Fruit fly (Drosophila melanogaster): ENCODE results near the gene CG14316.

CG14316 gene

dm6 chr3R:18168929-18169350, 17.0 kb downstream of the CG14316 start (continued):
- TF ChIP-seq nerfin-2 (GFP tag; IDR thresholded peaks at IDR 0.05; ENCODE audit: partially characterized antibody) = no peak
- no peak for TF ChIP-seq nmo (GFP tag; optimal IDR thresholded peaks at IDR 0.05)
- TF ChIP-seq Doc3 (GFP tag; IDR thresholded peaks at IDR 0.05; ENCODE audit: partially characterized antibody) = no peak
- TF ChIP-seq phol (tag; optimal IDR thresholded peaks at IDR 0.05) = no peak
- no peak for TF ChIP-seq CG34224 (GFP tag; IDR thresholded peaks at IDR 0.05; ENCODE audit: partially characterized antibody)
- no peak for TF ChIP-seq bowl (GFP tag; IDR thresholded peaks at IDR 0.05)
- TF ChIP-seq tgo (GFP tag; IDR thresholded peaks at IDR 0.05) = no peak
- TF ChIP-seq Elba2 (GFP tag; optimal IDR thresholded peaks at IDR 0.05) = peak; percentile 61
- peak; percentile 14 for TF ChIP-seq D19A (tag; optimal IDR thresholded peaks at IDR 0.05)
- no peak for TF ChIP-seq CG3163 (GFP tag; optimal IDR thresholded peaks at IDR 0.05)
- TF ChIP-seq Nf-YA (GFP tag; IDR thresholded peaks at IDR 0.05) = no peak
- TF ChIP-seq Hr78 (GFP tag; optimal IDR thresholded peaks at IDR 0.05) = no peak
- no peak for TF ChIP-seq onecut (GFP tag; IDR thresholded peaks at IDR 0.05)
- peak; percentile 67 for TF ChIP-seq CG17802 (tag; optimal IDR thresholded peaks at IDR 0.05)
- TF ChIP-seq crp (GFP tag; optimal IDR thresholded peaks at IDR 0.05) = no peak
- no peak for TF ChIP-seq HHEX (GFP tag; optimal IDR thresholded peaks at IDR 0.05)
- no peak for TF ChIP-seq CG30431 (GFP tag; optimal IDR thresholded peaks at IDR 0.05)
- no peak for TF ChIP-seq dimm (GFP tag; IDR thresholded peaks at IDR 0.05)
- no peak for TF ChIP-seq run (tag; optimal IDR thresholded peaks at IDR 0.05)
- TF ChIP-seq unpg (GFP tag; optimal IDR thresholded peaks at IDR 0.05) = peak; percentile 9
- TF ChIP-seq zf30C (GFP tag; optimal IDR thresholded peaks at IDR 0.05) = no peak
- no peak for TF ChIP-seq H15 (GFP tag; IDR thresholded peaks at IDR 0.05)
- TF ChIP-seq CG17829 (tag; optimal IDR thresholded peaks at IDR 0.05) = peak; percentile 20
- no peak for TF ChIP-seq HLH4C (GFP tag; IDR thresholded peaks at IDR 0.05; ENCODE audit: partially characterized antibody)
- no peak for TF ChIP-seq CG8924 (tag; optimal IDR thresholded peaks at IDR 0.05)
- no peak for TF ChIP-seq Kr (GFP tag; optimal IDR thresholded peaks at IDR 0.05)
- peak; percentile 10 for TF ChIP-seq Hsf (GFP tag; optimal IDR thresholded peaks at IDR 0.05)
- TF ChIP-seq BEAF-32 (GFP tag; optimal IDR thresholded peaks at IDR 0.05) = no peak
- no peak for TF ChIP-seq Neu2 (GFP tag; optimal IDR thresholded peaks at IDR 0.05; ENCODE audit: borderline replicate concordance)
- TF ChIP-seq CG18476 (GFP tag; optimal IDR thresholded peaks at IDR 0.05) = no peak
- no peak for TF ChIP-seq repo (GFP tag; optimal IDR thresholded peaks at IDR 0.05)
- TF ChIP-seq pfk (GFP tag; optimal IDR thresholded peaks at IDR 0.05) = no peak
- peak; percentile 79 for TF ChIP-seq sens (GFP tag)
- no peak for TF ChIP-seq GATAe (GFP tag; conservative IDR thresholded peaks at IDR 0.05)
- TF ChIP-seq Ssrp (tag; optimal IDR thresholded peaks at IDR 0.05) = no peak
- TF ChIP-seq chif (GFP tag; optimal IDR thresholded peaks at IDR 0.05) = peak in 1 of 2 experiments; percentile 2
- no peak for TF ChIP-seq tna (GFP tag; IDR thresholded peaks at IDR 0.05; ENCODE audit: partially characterized antibody)
- no peak for TF ChIP-seq CG13424 (tag; optimal IDR thresholded peaks at IDR 0.05)
- no peak for TF ChIP-seq D (optimal IDR thresholded peaks at IDR 0.05)
- TF ChIP-seq D (GFP tag; optimal IDR thresholded peaks at IDR 0.05) = no peak
- TF ChIP-seq CG17385 (GFP tag; optimal IDR thresholded peaks at IDR 0.05) = no peak

Measured in whole organism, embryonic.